Worm (Caenorhabditis elegans): ENCODE data around the gene ncl-1.

The ncl-1 gene

DNA sequence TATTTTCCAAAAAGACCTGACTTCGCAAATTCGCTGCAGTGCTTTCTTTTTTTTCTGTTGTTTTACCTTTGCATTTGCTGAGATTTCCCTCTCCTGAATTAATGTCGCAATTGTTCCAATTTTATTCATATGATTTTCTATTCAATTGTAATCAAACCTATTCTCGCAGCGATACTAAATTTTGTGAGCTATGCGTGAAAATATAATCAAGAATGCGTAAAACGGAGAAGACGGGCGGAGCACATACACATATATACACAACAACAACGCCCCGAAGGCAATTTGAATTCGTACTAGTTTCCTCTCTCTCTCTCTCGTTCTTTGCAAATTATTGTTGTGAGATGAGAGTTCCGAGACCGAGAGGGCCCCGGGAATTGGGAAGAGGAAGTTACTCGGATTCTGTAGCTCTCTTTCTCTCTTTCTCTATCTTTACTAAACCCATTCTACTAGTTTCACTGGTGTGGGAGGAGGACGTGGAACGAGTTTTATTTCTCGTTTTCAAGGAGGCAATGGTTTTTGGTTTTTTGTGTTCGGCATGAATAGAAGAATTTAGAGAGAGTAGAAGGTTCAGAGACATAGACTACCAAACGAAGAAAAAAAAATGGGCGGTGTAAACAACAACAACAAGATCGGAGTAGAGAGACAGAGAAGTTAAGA lies 4.0 kb downstream of the ncl-1 start (continued):
- TF ChIP-seq unc-62 (GFP tag; optimal IDR thresholded peaks at IDR 0.05 in 1 of 2): peak in 1 of 2 experiments; percentile 93
- peak; percentile 10 for TF ChIP-seq unc-62 (tag; optimal IDR thresholded peaks at IDR 0.05)
- no peak for TF ChIP-seq pha-4 (GFP tag; IDR thresholded peaks at IDR 0.05)
- TF ChIP-seq pha-4 (tag; optimal IDR thresholded peaks at IDR 0.05): no peak
- TF ChIP-seq ZK546.5 (tag; optimal IDR thresholded peaks at IDR 0.05): no peak

DNA sequence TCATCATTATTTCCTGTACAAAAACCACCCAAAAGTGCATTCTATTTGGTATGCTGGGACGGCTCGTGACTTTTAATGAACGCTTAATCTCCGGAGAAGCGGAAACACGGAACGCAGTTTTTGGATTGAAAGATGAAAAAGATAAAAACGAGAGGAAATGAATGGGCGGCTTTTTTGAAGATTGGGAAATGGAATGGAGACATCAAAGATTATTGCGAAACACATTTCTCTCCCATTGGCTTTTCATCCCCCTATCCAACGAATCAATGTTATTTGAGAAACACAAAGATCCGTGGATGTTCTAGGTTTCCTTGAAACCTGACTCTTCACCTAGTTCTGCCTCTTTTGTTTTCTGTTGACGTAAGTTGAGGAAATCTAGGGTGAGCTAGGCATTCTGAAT lies 4.9 kb downstream of the ncl-1 start:
- TF ChIP-seq Y48G9A.11 (GFP tag; IDR thresholded peaks at IDR 0.05): no peak
- TF ChIP-seq dmd-6 (GFP tag; IDR thresholded peaks at IDR 0.05): peak; percentile 36
- no peak for TF ChIP-seq lin-29 (GFP tag; IDR thresholded peaks at IDR 0.05)
- TF ChIP-seq egl-43 (GFP tag; IDR thresholded peaks at IDR 0.05): no peak
- TF ChIP-seq aha-1 (tag): peak; percentile 96
- TF ChIP-seq gei-8 (GFP tag; optimal IDR thresholded peaks at IDR 0.05): no peak
- peak; percentile 23 for TF ChIP-seq mep-1 (tag; optimal IDR thresholded peaks at IDR 0.05)
- peak in 1 of 2 experiments; percentile 24 for TF ChIP-seq lsy-2 (tag; optimal IDR thresholded peaks at IDR 0.05)
- no peak for TF ChIP-seq lin-39 (tag; optimal IDR thresholded peaks at IDR 0.05)
- no peak for TF ChIP-seq ZK337.2 (GFP tag; IDR thresholded peaks at IDR 0.05)
- no peak for TF ChIP-seq egl-27 (tag; optimal IDR thresholded peaks at IDR 0.05)
- peak; percentile 2 for TF ChIP-seq ceh-32 (tag; optimal IDR thresholded peaks at IDR 0.05; ENCODE audit: poor library complexity)
- TF ChIP-seq ceh-28 (tag; optimal IDR thresholded peaks at IDR 0.05): no peak
- TF ChIP-seq hlh-11 (tag; optimal IDR thresholded peaks at IDR 0.05): peak; percentile 23
- TF ChIP-seq F49E8.2 (tag; optimal IDR thresholded peaks at IDR 0.05; ENCODE audit: borderline replicate concordance): no peak
- TF ChIP-seq daf-12 (tag; optimal IDR thresholded peaks at IDR 0.05): no peak
- no peak for TF ChIP-seq nhr-28 (tag; optimal IDR thresholded peaks at IDR 0.05)
- TF ChIP-seq lim-7 (GFP tag; IDR thresholded peaks at IDR 0.05): 0 out of 2 replicates have a peak, but pooled peaks have one; percentile 6
- no peak for TF ChIP-seq dmd-8 (GFP tag; IDR thresholded peaks at IDR 0.05)
- TF ChIP-seq madf-5 (GFP tag; IDR thresholded peaks at IDR 0.05): no peak
- no peak for TF ChIP-seq rbr-2 (tag; optimal IDR thresholded peaks at IDR 0.05)
- TF ChIP-seq unc-39 (tag; optimal IDR thresholded peaks at IDR 0.05): no peak
- TF ChIP-seq nhr-11 (tag; optimal IDR thresholded peaks at IDR 0.05): no peak
- TF ChIP-seq snpc-4 (tag; optimal IDR thresholded peaks at IDR 0.05): no peak
- no peak for TF ChIP-seq set-16 (GFP tag; IDR thresholded peaks at IDR 0.05)
- no peak for TF ChIP-seq arid-1 (GFP tag; conservative IDR thresholded peaks at IDR 0.05)
- no peak for TF ChIP-seq duxl-1 (tag; optimal IDR thresholded peaks at IDR 0.05; ENCODE audit: poor library complexity)
- no peak for TF ChIP-seq daf-8 (GFP tag; IDR thresholded peaks at IDR 0.05)
- no peak for TF ChIP-seq F37D6.2 (tag; optimal IDR thresholded peaks at IDR 0.05)
- TF ChIP-seq vab-7 (GFP tag; IDR thresholded peaks at IDR 0.05): no peak
- no peak for TF ChIP-seq dve-1 (tag; optimal IDR thresholded peaks at IDR 0.05; ENCODE audit: insufficient read depth)
- TF ChIP-seq pqm-1 (tag; optimal IDR thresholded peaks at IDR 0.05): no peak
- TF ChIP-seq mes-2 (tag; optimal IDR thresholded peaks at IDR 0.05; ENCODE audit: poor library complexity, severe bottlenecking): peak; percentile 36
- no peak for TF ChIP-seq dpl-1 (GFP tag; optimal IDR thresholded peaks at IDR 0.05)
- TF ChIP-seq ama-1 (optimal IDR thresholded peaks at IDR 0.05): no peak
- TF ChIP-seq mdl-1 (tag; optimal IDR thresholded peaks at IDR 0.05): peak in 1 of 2 experiments; percentile 37
- TF ChIP-seq ces-1 (GFP tag; optimal IDR thresholded peaks at IDR 0.05): no peak
- TF ChIP-seq ctbp-1 (GFP tag; IDR thresholded peaks at IDR 0.05): peak; percentile 52
- TF ChIP-seq spr-3 (GFP tag; optimal IDR thresholded peaks at IDR 0.05): no peak
- TF ChIP-seq zag-1 (tag; optimal IDR thresholded peaks at IDR 0.05): no peak
- TF ChIP-seq ceh-20 (GFP tag; IDR thresholded peaks at IDR 0.05): no peak
- 0 out of 2 replicates have a peak, but pooled peaks have one; percentile 30 for TF ChIP-seq zfp-3 (GFP tag; conservative IDR thresholded peaks at IDR 0.05)
- TF ChIP-seq unc-130 (GFP tag; optimal IDR thresholded peaks at IDR 0.05): no peak
- TF ChIP-seq nhr-10 (tag; optimal IDR thresholded peaks at IDR 0.05): no peak
- no peak for TF ChIP-seq nhr-76 (tag; optimal IDR thresholded peaks at IDR 0.05)

Data from whole organism, L4 larva.